Fruit fly (Drosophila melanogaster) Kc167 (cell line): ENCODE data around the gene CG7872.

Experiments used
- Myc ChIP-seq: fragments of >200 bp; optimal IDR thresholded peaks from 2 replicates; lab custom pipeline; 2017; ENCODE audit warnings: missing external identifiers
- Sin3A ChIP-seq: fragments of >200 bp; optimal IDR thresholded peaks from 2 replicates; lab custom pipeline; 2018; ENCODE audit warnings: missing external identifiers
- h ChIP-seq: fragments of >200 bp; optimal IDR thresholded peaks from 3 replicates; lab custom pipeline; 2018; ENCODE audit warnings: missing external identifiers
- insv ChIP-seq: fragments of >200 bp; optimal IDR thresholded peaks from 3 replicates; lab custom pipeline; 2018; ENCODE audit warnings: missing external identifiers
- psq ChIP-seq: fragments of >200 bp; optimal IDR thresholded peaks from 2 replicates; lab custom pipeline; 2017; ENCODE audit warnings: missing external identifiers
- ttk ChIP-seq: sonication (Bioruptor generic); optimal IDR thresholded peaks from 2 replicates; lab custom pipeline; 2017; ENCODE audit warnings: missing external identifiers

CG7872 gene

DNA sequence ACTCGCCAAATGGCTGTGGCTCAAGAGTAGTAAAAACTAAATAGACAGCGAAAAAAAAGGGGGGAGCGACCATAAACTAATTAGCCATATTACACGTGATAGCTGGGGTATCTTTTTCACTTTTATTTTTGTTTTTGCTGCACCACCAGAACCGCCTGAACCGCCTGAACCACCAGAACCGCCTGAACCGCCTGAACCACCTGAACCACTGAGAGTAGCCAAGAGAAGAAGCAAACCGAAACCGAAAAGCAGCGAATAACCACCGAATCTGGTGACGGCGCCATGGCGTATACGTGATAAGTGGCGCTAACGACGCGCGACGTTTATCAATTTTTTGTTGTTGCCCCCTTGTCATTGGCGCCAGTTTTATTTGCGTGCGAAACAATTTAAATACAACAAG, 38.5 kb downstream of the CG7872 start:
- TF ChIP-seq h, result no peak
- no peak for TF ChIP-seq Sin3A (lab: Kevin White, UChicago)
- TF ChIP-seq psq (lab: Kevin White, UChicago), result no peak
- TF ChIP-seq ttk (lab: Kevin White, UChicago), result no peak
- no peak for TF ChIP-seq insv
- no peak for TF ChIP-seq Myc (lab: Kevin White, UChicago)

DNA sequence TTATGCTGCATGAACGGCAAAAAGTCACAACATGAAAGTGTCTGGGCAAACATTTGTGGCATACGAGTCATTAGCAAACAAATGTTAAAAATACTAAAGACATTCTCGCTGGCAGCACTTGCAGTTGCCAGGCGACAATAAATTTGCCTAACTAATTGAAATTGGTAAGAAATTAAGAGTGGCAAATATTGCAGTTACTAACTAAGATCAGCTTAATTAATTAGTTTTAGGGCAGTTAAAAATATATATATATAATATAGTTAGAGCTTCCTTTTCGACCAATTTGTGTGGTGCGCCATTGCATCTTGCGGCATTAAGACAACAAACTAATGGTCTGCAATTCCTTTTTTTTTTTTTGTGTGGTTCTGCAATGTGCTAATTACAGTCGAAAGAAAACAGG, 39.9 kb downstream of the CG7872 start:
- TF ChIP-seq ttk (lab: Kevin White, UChicago) (no peak), insv (no peak), h (no peak), Sin3A (lab: Kevin White, UChicago) (no peak)

DNA sequence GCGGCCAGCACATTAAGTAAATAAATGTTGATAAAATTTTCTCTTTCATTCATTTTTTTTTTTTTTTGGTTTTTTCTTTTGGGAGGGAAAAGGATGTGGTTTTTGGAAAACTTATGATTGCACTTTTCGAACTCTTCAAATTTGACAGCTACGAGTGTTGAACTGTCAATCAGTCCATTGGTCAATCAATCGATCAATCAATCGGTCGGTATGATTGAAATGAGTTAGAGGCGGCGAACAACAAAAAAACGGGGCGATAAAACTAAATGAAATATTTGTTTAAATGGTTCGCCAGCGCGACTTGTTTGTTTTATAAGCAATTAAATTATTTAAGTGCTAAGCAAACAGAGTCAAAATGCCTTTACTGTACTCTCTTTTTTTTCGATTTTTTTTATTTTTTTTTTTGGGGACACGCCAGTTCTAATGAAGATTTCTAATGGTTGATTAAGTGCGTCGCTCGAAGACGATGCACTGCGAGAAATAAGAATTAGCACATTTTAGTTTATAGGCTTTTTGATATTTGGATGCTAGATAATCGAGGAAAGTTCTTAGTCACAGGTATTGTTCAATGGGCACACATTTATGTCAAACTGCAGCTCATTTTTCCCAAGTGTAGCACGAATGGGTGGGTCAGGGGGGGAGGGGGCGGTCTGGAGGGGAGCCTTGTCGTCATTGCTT, 41.1 kb downstream of the CG7872 start:
- TF ChIP-seq h (no peak), ttk (lab: Kevin White, UChicago) (no peak), Myc (lab: Kevin White, UChicago) (no peak), insv (no peak), Sin3A (lab: Kevin White, UChicago) (no peak), psq (lab: Kevin White, UChicago) (no peak)

DNA sequence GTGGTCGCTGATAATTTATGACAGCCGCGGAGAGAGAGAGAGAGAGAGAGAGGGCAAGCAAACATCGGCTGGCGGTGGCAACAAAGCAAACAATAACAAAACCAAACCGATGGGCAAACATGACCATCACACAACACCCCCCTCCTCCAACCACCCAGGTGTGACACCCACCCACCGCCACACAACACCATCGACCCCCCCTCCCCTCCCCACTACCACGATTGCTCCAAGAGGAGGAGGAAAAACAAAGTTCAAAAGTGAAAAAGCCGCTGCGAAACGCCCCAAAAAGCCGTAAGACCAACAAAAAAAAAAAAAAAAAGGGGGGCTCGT, 41.6 kb downstream of the CG7872 start:
- TF ChIP-seq Myc (lab: Kevin White, UChicago) (no peak), Sin3A (lab: Kevin White, UChicago) (no peak), insv (no peak), psq (lab: Kevin White, UChicago) (no peak), ttk (lab: Kevin White, UChicago) (no peak), h (no peak)

dm6 chrX:15620439-15621227, 42.6 kb downstream of the CG7872 start:
- TF ChIP-seq psq (lab: Kevin White, UChicago) (no peak), h (no peak), Sin3A (lab: Kevin White, UChicago) (no peak), ttk (lab: Kevin White, UChicago) (no peak), Myc (lab: Kevin White, UChicago) (no peak), insv (no peak)

dm6 chrX:15622970-15623402, 45.0 kb downstream of the CG7872 start:
- TF ChIP-seq psq (lab: Kevin White, UChicago), result no peak
- TF ChIP-seq insv, result no peak
- no peak for TF ChIP-seq ttk (lab: Kevin White, UChicago)
- no peak for TF ChIP-seq h
- no peak for TF ChIP-seq Sin3A (lab: Kevin White, UChicago)
- TF ChIP-seq Myc (lab: Kevin White, UChicago), result no peak

DNA sequence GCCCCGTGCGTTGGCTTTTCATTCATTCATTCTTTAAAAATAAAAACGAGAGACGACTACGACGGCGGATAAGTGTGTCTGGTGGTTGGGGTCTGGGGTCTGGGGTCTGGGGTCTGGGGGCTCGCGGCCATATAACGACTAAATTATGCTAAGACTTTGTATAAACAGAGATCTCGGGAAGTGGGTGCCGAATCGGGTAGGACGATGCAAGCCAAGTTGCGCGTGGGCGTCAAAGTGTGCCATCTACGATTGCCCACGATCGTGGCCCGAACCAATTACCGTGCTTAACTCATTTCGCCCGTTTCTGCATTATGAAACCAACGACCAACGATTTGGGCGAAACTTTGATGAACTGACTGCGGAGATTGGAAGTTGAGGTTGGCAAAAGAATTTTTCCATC, 45.8 kb downstream of the CG7872 start:
- no peak for TF ChIP-seq Sin3A (lab: Kevin White, UChicago)
- no peak for TF ChIP-seq h
- TF ChIP-seq psq (lab: Kevin White, UChicago), result no peak
- TF ChIP-seq Myc (lab: Kevin White, UChicago), result no peak
- no peak for TF ChIP-seq ttk (lab: Kevin White, UChicago)
- TF ChIP-seq insv, result no peak

DNA sequence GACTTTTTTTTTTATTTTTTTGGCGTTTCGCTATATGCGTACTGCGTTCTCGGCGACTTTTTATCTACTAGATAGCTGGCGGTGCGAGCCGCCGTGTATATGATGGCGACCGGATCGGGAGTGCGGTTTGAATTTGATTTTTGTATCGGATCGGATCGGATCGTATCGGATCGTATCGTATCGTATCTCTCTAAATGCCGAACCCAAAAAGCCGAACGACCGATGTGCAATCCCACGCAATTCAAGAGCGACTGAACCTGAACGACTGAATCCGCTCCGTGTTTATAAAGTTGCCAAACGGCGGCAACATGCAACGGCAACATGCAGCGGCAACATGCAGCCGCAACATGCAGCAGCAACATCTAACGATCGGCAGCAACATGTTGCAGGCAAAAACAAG, 48.3 kb downstream of the CG7872 start:
- no peak for TF ChIP-seq Sin3A (lab: Kevin White, UChicago)
- no peak for TF ChIP-seq insv
- no peak for TF ChIP-seq ttk (lab: Kevin White, UChicago)
- no peak for TF ChIP-seq psq (lab: Kevin White, UChicago)
- no peak for TF ChIP-seq h
- no peak for TF ChIP-seq Myc (lab: Kevin White, UChicago)
